Worm (Caenorhabditis elegans): ENCODE results near the gene wsp-1.
A peak's percentile ranks its signal among the peaks of the same experiment; 100 is the strongest.

DNA sequence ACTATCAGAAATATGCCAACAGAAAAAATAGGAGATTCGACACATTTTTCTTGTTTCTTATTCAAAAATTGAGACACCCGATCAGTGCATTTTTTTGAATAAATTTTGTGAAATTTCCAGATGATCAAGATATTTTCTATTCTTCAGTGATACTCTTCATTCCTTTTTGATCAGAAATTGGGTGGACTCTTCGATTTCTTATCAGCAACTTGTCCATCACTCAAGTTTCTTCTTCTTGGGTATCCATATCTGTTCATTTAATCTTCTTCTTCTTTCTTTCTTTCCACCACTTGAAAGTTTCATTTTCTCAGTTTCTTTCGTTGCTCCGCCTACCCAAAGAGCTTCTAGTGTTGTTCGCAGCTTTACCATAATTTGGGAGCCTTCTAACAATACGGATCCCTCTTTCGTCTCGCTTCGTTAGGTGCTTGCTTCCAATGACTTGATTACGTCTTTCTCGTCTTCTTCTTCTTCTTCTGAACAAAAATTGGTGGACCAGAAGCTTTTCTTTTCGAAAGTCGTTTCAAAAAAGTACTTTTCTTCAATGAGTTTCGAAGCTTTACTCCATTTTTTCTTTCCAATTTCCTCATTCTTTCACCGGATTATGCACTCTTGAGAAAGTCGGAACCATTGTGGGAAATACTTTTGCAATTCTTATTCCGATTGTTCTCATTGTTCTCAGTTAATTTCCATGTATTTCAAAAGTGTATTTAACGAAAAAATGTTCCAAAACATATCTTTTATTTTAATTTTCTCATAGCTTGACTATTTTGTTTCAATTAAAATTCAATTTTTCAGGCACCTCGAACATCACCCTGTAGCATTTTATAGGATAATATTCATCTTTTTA lies 22.8 kb downstream of the wsp-1 start, which contains the start of gene pct-1:
- TF ChIP-seq nhr-76 (tag; optimal IDR thresholded peaks at IDR 0.05) (no peak), unc-39 (tag; optimal IDR thresholded peaks at IDR 0.05) (no peak), lin-13 (tag; optimal IDR thresholded peaks at IDR 0.05) (no peak), mab-5 (tag; optimal IDR thresholded peaks at IDR 0.05) (no peak), pha-4 (tag; optimal IDR thresholded peaks at IDR 0.05) (no peak), drap-1 (GFP tag; optimal IDR thresholded peaks at IDR 0.05) (no peak), nhr-12 (tag; optimal IDR thresholded peaks at IDR 0.05) (no peak), ces-1 (GFP tag; optimal IDR thresholded peaks at IDR 0.05) (peak; percentile 69), elt-3 (tag; optimal IDR thresholded peaks at IDR 0.05) (no peak), blmp-1 (tag; optimal IDR thresholded peaks at IDR 0.05) (no peak), nhr-237 (tag; optimal IDR thresholded peaks at IDR 0.05) (no peak), unc-62 (GFP tag; optimal IDR thresholded peaks at IDR 0.05) (no peak), zip-8 (tag; optimal IDR thresholded peaks at IDR 0.05) (no peak), snpc-4 (tag; optimal IDR thresholded peaks at IDR 0.05) (no peak)
